Worm (Caenorhabditis elegans) whole organism, mixed stage, embryonic: ENCODE results near the gene F45D3.4.

Source experiments
- bed-3 ChIP-seq: fragments of 200-800 bp; sonication (Bioruptor generic); optimal IDR thresholded peaks from 3 replicates; lab custom pipeline; 2018; ENCODE audit warnings: mild to moderate bottlenecking, missing genetic modification characterization, moderate library complexity, missing compliant biosample characterization
- blmp-1 ChIP-seq: fragments of 150-350 bp; optimal IDR thresholded peaks from 2 replicates; lab custom pipeline; 2014; ENCODE audit warnings: missing biosample characterization, missing genetic modification characterization
- ceh-83 ChIP-seq: fragments of 200-800 bp; sonication (Bioruptor generic); optimal IDR thresholded peaks from 2 replicates; lab custom pipeline; 2018; ENCODE audit warnings: mild to moderate bottlenecking, missing genetic modification characterization, missing compliant biosample characterization
- elt-3 ChIP-seq: fragments of 150-350 bp; optimal IDR thresholded peaks from 2 replicates; lab custom pipeline; 2014; ENCODE audit warnings: missing biosample characterization, missing genetic modification characterization
- flh-1 ChIP-seq: fragments of 200-800 bp; sonication (Bioruptor generic); optimal IDR thresholded peaks from 2 replicates; lab custom pipeline; 2018; ENCODE audit warnings: mild to moderate bottlenecking, missing genetic modification characterization, moderate library complexity, missing compliant biosample characterization
- mep-1 ChIP-seq: fragments of 150-350 bp; optimal IDR thresholded peaks from 2 replicates; lab custom pipeline; 2017; ENCODE audit warnings: missing biosample characterization, missing genetic modification reagents, missing genetic modification characterization, inconsistent platforms
- nhr-2 ChIP-seq: fragments of 150-350 bp; optimal IDR thresholded peaks from 2 replicates; lab custom pipeline; 2014; ENCODE audit warnings: missing biosample characterization, missing genetic modification characterization
- nhr-28 ChIP-seq: fragments of 150-350 bp; optimal IDR thresholded peaks from 2 replicates; lab custom pipeline; 2014; ENCODE audit warnings: missing biosample characterization, missing genetic modification characterization
- sem-2 ChIP-seq: fragments of 200-800 bp; sonication (Bioruptor generic); optimal IDR thresholded peaks from 2 replicates; lab custom pipeline; 2018; ENCODE audit warnings: mild to moderate bottlenecking, missing genetic modification characterization, missing compliant biosample characterization
- sptf-1 ChIP-seq: sonication (generic microtip); optimal IDR thresholded peaks from 2 replicates; lab custom pipeline; 2017; ENCODE audit warnings: mild to moderate bottlenecking, missing genetic modification characterization, moderate library complexity, missing compliant biosample characterization
- unc-39 ChIP-seq: fragments of 150-350 bp; optimal IDR thresholded peaks from 2 replicates; lab custom pipeline; 2014; ENCODE audit warnings: missing biosample characterization, missing genetic modification characterization
- ztf-11 ChIP-seq: fragments of 150-350 bp; optimal IDR thresholded peaks from 2 replicates; lab custom pipeline; 2014; ENCODE audit warnings: missing biosample characterization, missing genetic modification characterization

ce11 chrV:12599110-12599509 lies 46.1 kb upstream of the F45D3.4 start, which contains the start of the genes C14C10.10 and ril-2:
- no peak for TF ChIP-seq blmp-1 (tag; lab: Kevin White, UChicago)
- no peak for TF ChIP-seq flh-1 (GFP tag; lab: Kevin White, UChicago)
- no peak for TF ChIP-seq unc-39 (tag; lab: Kevin White, UChicago)
- no peak for TF ChIP-seq sptf-1 (tag; lab: Kevin White, UChicago)
- TF ChIP-seq elt-3 (tag; lab: Kevin White, UChicago) = no peak
- no peak for TF ChIP-seq nhr-2 (tag; lab: Kevin White, UChicago)
- no peak for TF ChIP-seq sem-2
- TF ChIP-seq mep-1 (tag; lab: Kevin White, UChicago) = no peak
- no peak for TF ChIP-seq nhr-28 (tag; lab: Kevin White, UChicago)
- no peak for TF ChIP-seq ceh-83 (GFP tag; lab: Kevin White, UChicago)
- TF ChIP-seq bed-3 = no peak
- no peak for TF ChIP-seq ztf-11 (tag; lab: Kevin White, UChicago)
